Fruit fly (Drosophila melanogaster) whole organism, prepupa: Measurements from ENCODE around the gene Klp68D.

Experiments used
- CG10631 ChIP-seq: fragments of 200-800 bp; sonication (Bioruptor generic); optimal IDR thresholded peaks from 2 replicates; lab custom pipeline; 2016; ENCODE audit warnings: missing biosample characterization, missing genetic modification characterization
- CG4318 ChIP-seq: fragments of 200-800 bp; sonication (Bioruptor generic); optimal IDR thresholded peaks from 3 replicates; lab custom pipeline; 2017; ENCODE audit warnings: missing biosample characterization, mild to moderate bottlenecking, missing genetic modification characterization
- CG6792 ChIP-seq: fragments of 200-800 bp; sonication (Bioruptor generic); optimal IDR thresholded peaks from 3 replicates; lab custom pipeline; 2016; ENCODE audit warnings: missing biosample characterization, missing genetic modification characterization
- CG7368 ChIP-seq: fragments of 200-800 bp; sonication (Bioruptor generic); optimal IDR thresholded peaks from 3 replicates; lab custom pipeline; 2016; ENCODE audit warnings: missing biosample characterization, missing genetic modification characterization
- Eip75B ChIP-seq: fragments of 200-800 bp; sonication (Bioruptor generic); optimal IDR thresholded peaks from 3 replicates; lab custom pipeline; 2016; ENCODE audit warnings: missing biosample characterization, missing genetic modification characterization
- Eip78C ChIP-seq: fragments of 200-800 bp; sonication (Bioruptor generic); peaks from one replicate; lab custom pipeline; 2016; ENCODE audit warnings: missing biosample characterization, missing genetic modification characterization
- Gug ChIP-seq: fragments of 200-800 bp; sonication (Bioruptor generic); IDR thresholded peaks from 2 replicates; pipeline ENCODE4 v1.3.6; 2022; ENCODE audit warnings: missing biosample characterization, missing genetic modification characterization
- Hr38 ChIP-seq: sonication (Bioruptor generic); optimal IDR thresholded peaks from 2 replicates; lab custom pipeline; 2016; ENCODE audit warnings: missing biosample characterization, missing genetic modification characterization
- Lpt ChIP-seq: fragments of 200-800 bp; sonication (Bioruptor generic); optimal IDR thresholded peaks from 3 replicates; lab custom pipeline; 2016; ENCODE audit warnings: missing biosample characterization, missing genetic modification characterization
- Met ChIP-seq: fragments of 200-800 bp; sonication (Bioruptor generic); optimal IDR thresholded peaks from 3 replicates; lab custom pipeline; 2016; ENCODE audit warnings: missing biosample characterization, missing genetic modification characterization
- Smox ChIP-seq: fragments of 200-800 bp; sonication (Bioruptor generic); optimal IDR thresholded peaks from 3 replicates; lab custom pipeline; 2016; ENCODE audit warnings: missing biosample characterization, missing genetic modification characterization
- Sox14 ChIP-seq: fragments of 200-800 bp; sonication (Bioruptor generic); optimal IDR thresholded peaks from 3 replicates; lab custom pipeline; 2016; ENCODE audit warnings: missing biosample characterization, missing genetic modification characterization
- acj6 ChIP-seq: fragments of 200-800 bp; sonication (Bioruptor generic); optimal IDR thresholded peaks from 3 replicates; lab custom pipeline; 2016; ENCODE audit warnings: missing biosample characterization, missing genetic modification characterization
- dsx ChIP-seq: fragments of 200-800 bp; optimal IDR thresholded peaks from 3 replicates; lab custom pipeline; 2019; ENCODE audit warnings: missing biosample characterization, mild to moderate bottlenecking, missing genetic modification characterization, moderate library complexity; ENCODE audit not compliant: poor library complexity, severe bottlenecking
- esn ChIP-seq: fragments of 200-800 bp; sonication (Bioruptor generic); optimal IDR thresholded peaks from 2 replicates; lab custom pipeline; 2016; ENCODE audit warnings: missing biosample characterization, mild to moderate bottlenecking, missing genetic modification characterization, moderate library complexity
- lz ChIP-seq: fragments of 200-800 bp; sonication (Bioruptor generic); optimal IDR thresholded peaks from 3 replicates; lab custom pipeline; 2016; ENCODE audit warnings: missing biosample characterization, missing genetic modification characterization
- net ChIP-seq: fragments of 200-800 bp; sonication (Bioruptor generic); optimal IDR thresholded peaks from 3 replicates; lab custom pipeline; 2016; ENCODE audit warnings: missing biosample characterization, missing genetic modification characterization
- topi ChIP-seq: fragments of 200-800 bp; sonication (Bioruptor generic); optimal IDR thresholded peaks from 3 replicates; lab custom pipeline; 2016; ENCODE audit warnings: missing biosample characterization, missing genetic modification characterization

Gene Klp68D

DNA sequence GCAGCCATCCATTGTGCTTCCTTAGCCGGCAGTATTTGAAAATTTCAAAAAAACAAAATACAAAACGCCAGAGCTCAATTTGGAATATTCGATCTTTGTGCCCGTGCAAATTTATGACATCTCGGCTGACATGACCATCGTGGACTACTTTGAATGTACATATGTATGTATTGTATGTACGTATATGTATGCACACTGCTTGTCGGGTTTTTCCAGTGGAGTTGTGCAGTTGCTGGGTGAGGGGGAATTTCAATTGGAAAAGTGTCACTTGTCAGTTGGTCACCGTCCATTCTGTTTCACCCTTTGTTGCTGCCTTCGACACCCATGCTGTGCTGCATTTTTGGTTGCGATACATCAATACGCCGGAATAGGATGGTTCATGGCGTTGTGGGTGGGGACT, 52.3 kb downstream of the Klp68D start, which contains the start of gene CG12521:
Gene CG12521, minus strand, starts transcription at position 101 of the 400 bp plus-strand sequence.
- TF ChIP-seq CG10631 (GFP tag; lab: Kevin White, UChicago) (no peak), Met (no peak), topi (GFP tag; lab: Kevin White, UChicago) (no peak), Eip75B (GFP tag; lab: Kevin White, UChicago) (no peak), lz (GFP tag; lab: Kevin White, UChicago) (no peak), dsx (no peak), Sox14 (no peak), CG7368 (no peak), esn (GFP tag; lab: Kevin White, UChicago) (no peak), CG6792 (GFP tag; lab: Kevin White, UChicago) (no peak), Eip78C (GFP tag; lab: Kevin White, UChicago) (no peak), net (GFP tag; lab: Kevin White, UChicago) (no peak), Smox (GFP tag; lab: Kevin White, UChicago) (no peak), Lpt (GFP tag; lab: Kevin White, UChicago) (no peak), acj6 (no peak), CG4318 (GFP tag; lab: Kevin White, UChicago) (no peak), Hr38 (GFP tag; lab: Kevin White, UChicago) (no peak), Gug (GFP tag; lab: Robert Waterston, UW) (no peak)
